Worm (Caenorhabditis elegans): ENCODE data around the gene sre-2.

sre-2 gene

DNA sequence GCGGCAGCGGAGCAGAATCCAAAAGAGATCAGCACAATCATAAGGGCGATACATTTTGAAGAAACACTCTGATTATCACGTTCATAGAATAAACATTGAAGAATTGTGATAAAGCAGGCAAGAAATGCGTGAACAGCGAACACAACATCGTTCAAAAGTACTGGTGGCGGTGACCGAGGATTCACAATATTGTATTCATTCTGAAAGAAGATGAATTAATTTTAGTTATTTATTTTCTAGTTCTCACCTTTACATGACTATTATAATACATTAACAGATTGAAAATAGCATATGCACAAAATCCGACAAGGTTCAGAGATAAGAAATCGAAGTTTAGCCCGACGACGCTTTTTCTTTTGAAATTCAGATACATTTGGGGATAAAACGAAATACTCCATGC is 34.0 kb upstream of the sre-2 start:
- TF ChIP-seq flt-1 (GFP tag; IDR thresholded peaks at IDR 0.05) = no peak
- TF ChIP-seq hmg-4 (GFP tag; optimal IDR thresholded peaks at IDR 0.05) = no peak
- TF ChIP-seq hnd-1 (tag; optimal IDR thresholded peaks at IDR 0.05) = no peak
- TF ChIP-seq ceh-36 (tag; optimal IDR thresholded peaks at IDR 0.05) = no peak
- TF ChIP-seq hmbx-1 (tag; optimal IDR thresholded peaks at IDR 0.05) = no peak
- no peak for TF ChIP-seq scrt-1 (GFP tag; IDR thresholded peaks at IDR 0.05)
- no peak for TF ChIP-seq sea-1 (GFP tag; conservative IDR thresholded peaks at IDR 0.05)
- no peak for TF ChIP-seq ceh-13 (GFP tag; optimal IDR thresholded peaks at IDR 0.05)
- no peak for TF ChIP-seq F13C5.2 (tag; optimal IDR thresholded peaks at IDR 0.05)
- no peak for TF ChIP-seq ets-7 (tag; optimal IDR thresholded peaks at IDR 0.05)
- TF ChIP-seq pes-1 (GFP tag; IDR thresholded peaks at IDR 0.05) = no peak
- TF ChIP-seq tbx-11 (GFP tag; IDR thresholded peaks at IDR 0.05) = no peak
- TF ChIP-seq tbx-37 (GFP tag; conservative IDR thresholded peaks at IDR 0.05) = no peak

DNA sequence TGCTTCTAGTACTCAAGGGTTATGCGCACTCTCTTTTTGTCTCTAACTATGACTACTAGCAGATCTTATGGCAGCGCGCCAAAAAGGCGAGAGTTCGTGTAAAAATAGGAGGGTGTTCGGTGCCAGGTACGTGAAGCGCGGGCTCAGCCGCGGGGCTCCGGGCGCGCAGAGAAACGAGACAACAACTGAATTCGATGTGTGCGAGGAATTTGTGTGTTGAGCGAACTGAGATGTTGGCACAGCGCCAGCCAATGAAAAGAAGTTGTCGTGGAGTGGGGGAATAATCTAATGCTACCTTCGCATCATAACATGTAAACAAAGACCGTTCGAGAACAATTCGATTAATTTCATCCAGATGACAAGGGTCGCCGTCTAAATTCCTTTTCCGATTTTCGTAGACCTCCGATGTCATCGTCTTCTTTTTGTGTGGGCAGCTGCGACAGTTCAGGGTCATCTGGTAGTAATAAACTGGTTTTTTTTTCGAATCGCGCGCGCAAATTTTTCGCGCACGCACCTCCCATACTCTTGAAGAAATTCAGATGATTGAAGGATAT is 29.5 kb upstream of the sre-2 start:
- peak; percentile 3; the same call in 1 of the 2 replicates for TF ChIP-seq pes-1 (GFP tag; IDR thresholded peaks at IDR 0.05)
- no peak for TF ChIP-seq ceh-36 (tag; optimal IDR thresholded peaks at IDR 0.05)

DNA sequence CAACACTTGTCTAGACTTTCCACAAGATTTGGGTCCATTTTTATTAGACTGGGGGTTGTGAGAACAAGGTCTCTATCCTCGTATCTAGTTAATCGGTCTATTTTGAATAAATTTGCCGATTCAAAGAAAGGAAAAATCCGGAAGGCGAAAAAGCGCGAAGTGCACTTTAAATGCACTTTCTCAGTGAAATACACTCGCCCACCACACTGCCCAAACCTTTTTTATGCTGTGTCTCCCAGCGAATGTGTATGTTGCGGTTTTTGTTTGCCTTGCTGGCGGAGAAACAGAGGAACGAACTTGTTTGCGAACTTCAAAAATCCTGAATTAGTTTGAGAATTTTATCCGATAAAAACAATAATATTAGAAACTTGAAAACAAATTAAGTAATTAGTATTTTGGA is 28.9 kb upstream of the sre-2 start:
- TF ChIP-seq ets-7 (tag; optimal IDR thresholded peaks at IDR 0.05) = no peak
- TF ChIP-seq aly-1 (tag; optimal IDR thresholded peaks at IDR 0.05) = no peak
- TF ChIP-seq scrt-1 (GFP tag; IDR thresholded peaks at IDR 0.05) = no peak
- no peak for TF ChIP-seq hmbx-1 (tag; optimal IDR thresholded peaks at IDR 0.05)
- TF ChIP-seq pes-1 (GFP tag; IDR thresholded peaks at IDR 0.05) = no peak
- no peak for TF ChIP-seq F13C5.2 (tag; optimal IDR thresholded peaks at IDR 0.05)
- TF ChIP-seq hmg-4 (GFP tag; optimal IDR thresholded peaks at IDR 0.05) = no peak
- no peak for TF ChIP-seq tbx-37 (GFP tag; conservative IDR thresholded peaks at IDR 0.05)

DNA sequence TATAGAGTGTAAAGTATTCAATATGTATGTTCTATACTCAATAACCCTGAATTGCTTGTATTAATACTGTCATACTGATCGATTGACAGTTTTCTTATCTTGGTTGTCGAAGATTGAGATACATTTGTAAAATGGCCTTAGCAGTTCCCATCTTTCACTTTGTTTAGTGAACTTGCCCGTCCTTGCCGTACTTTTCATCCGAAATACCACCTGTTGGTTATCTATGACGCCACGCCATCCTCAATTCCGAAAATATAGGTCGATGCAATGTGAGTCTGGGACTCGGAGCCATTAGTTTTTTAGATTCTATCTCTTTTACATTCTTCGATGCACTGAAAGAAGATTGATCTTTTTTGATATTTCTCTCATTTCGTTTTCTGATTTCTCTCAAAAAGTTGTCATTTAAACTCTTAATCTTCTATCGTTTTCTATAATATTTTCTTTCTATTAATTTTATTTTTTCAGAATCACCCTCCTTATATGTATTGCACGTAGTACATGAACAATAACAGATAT is 27.6 kb upstream of the sre-2 start, which contains the start of gene ulp-4:
ulp-4 (plus strand) TSS at position 466 of the 516 bp plus-strand sequence.
- TF ChIP-seq pes-1 (GFP tag; IDR thresholded peaks at IDR 0.05) (no peak), B0310.2 (tag; optimal IDR thresholded peaks at IDR 0.05) (no peak), ceh-13 (GFP tag; optimal IDR thresholded peaks at IDR 0.05) (no peak), hmbx-1 (tag; optimal IDR thresholded peaks at IDR 0.05) (no peak), ama-1 (optimal IDR thresholded peaks at IDR 0.05) (no peak), F13C5.2 (tag; optimal IDR thresholded peaks at IDR 0.05) (no peak), sea-1 (GFP tag; conservative IDR thresholded peaks at IDR 0.05) (no peak), ets-7 (tag; optimal IDR thresholded peaks at IDR 0.05) (no peak), hmg-4 (GFP tag; optimal IDR thresholded peaks at IDR 0.05) (no peak), tra-4 (tag; optimal IDR thresholded peaks at IDR 0.05) (no peak)

DNA sequence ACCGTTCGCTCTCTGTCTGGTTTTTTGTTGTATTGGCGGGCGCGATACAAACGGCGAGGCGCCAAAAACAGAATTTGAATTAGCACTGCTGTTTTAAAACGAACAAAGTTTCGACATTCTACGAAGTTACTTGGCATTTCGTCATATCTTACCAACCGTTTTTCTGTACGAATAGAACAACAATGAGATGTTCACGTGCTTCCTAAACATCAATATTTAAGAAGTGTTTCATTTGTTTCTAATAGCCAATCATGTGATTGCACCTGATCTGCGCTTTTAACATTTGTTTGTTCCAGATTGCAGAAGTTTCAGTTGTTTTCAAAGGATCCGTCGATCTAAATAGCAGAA is 27.1 kb upstream of the sre-2 start:
- TF ChIP-seq F13C5.2 (tag; optimal IDR thresholded peaks at IDR 0.05) = no peak
- no peak for TF ChIP-seq tbx-37 (GFP tag; conservative IDR thresholded peaks at IDR 0.05)
- no peak for TF ChIP-seq hmbx-1 (tag; optimal IDR thresholded peaks at IDR 0.05)
- TF ChIP-seq scrt-1 (GFP tag; IDR thresholded peaks at IDR 0.05) = no peak
- TF ChIP-seq sea-1 (GFP tag; conservative IDR thresholded peaks at IDR 0.05) = no peak
- peak; percentile 13 for TF ChIP-seq hmg-4 (GFP tag; optimal IDR thresholded peaks at IDR 0.05)
- no peak for TF ChIP-seq B0310.2 (tag; optimal IDR thresholded peaks at IDR 0.05)
- no peak for TF ChIP-seq tra-4 (tag; optimal IDR thresholded peaks at IDR 0.05)

DNA sequence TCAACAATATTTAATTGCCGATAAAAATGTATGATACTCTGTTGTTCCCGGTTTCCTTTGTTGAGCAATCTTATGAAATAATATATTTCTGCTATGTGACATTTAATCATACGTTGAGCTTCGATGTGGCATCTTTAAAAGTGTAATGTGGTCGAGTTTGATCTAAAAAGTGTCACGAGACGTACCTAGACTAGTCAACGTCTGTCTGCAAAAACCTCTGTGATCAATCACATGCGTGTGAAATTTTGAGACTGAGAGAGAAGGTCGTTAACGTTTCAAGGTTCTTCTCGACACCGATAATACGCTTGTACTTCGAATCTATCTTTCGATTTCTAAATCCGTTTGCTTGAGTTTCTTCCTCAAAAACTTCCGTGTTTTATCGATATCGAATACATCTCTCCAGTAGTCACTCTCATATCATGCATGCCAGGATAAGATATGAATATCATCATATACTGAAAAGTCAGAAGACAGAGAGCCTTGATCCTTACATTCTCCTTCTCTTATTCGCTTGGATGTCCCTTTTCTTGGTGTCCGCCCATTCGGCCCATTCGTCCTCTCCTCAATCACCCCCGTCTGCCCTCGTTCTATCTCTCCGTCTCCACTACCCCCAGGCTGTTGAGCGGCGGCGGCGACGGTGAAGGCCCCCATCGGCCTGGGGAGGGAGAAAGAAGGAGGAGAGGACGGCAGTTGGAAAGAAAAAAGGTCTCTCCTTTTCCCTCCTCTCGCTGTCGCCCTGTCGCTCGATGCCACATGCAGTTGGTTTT is 26.5 kb upstream of the sre-2 start:
- TF ChIP-seq tbx-37 (GFP tag; conservative IDR thresholded peaks at IDR 0.05) (peak; percentile 50; the same call in 1 of the 2 replicates), B0310.2 (tag; optimal IDR thresholded peaks at IDR 0.05) (no peak), ceh-36 (tag; optimal IDR thresholded peaks at IDR 0.05) (no peak), ets-7 (tag; optimal IDR thresholded peaks at IDR 0.05) (peak; percentile 35), hnd-1 (tag; optimal IDR thresholded peaks at IDR 0.05) (no peak), aly-1 (tag; optimal IDR thresholded peaks at IDR 0.05) (peak; percentile 76), tra-4 (tag; optimal IDR thresholded peaks at IDR 0.05) (no peak), scrt-1 (GFP tag; IDR thresholded peaks at IDR 0.05) (peak; percentile 64; the same call in 1 of the 2 replicates), hmg-4 (GFP tag; optimal IDR thresholded peaks at IDR 0.05) (peak; percentile 91), hmbx-1 (tag; optimal IDR thresholded peaks at IDR 0.05) (no peak), ama-1 (optimal IDR thresholded peaks at IDR 0.05) (no peak), tbx-11 (GFP tag; IDR thresholded peaks at IDR 0.05) (no peak), flt-1 (GFP tag; IDR thresholded peaks at IDR 0.05) (0 out of 2 replicates have a peak, but pooled peaks have one; percentile 43), F13C5.2 (tag; optimal IDR thresholded peaks at IDR 0.05) (peak; percentile 64), sea-1 (GFP tag; conservative IDR thresholded peaks at IDR 0.05) (0 out of 2 replicates have a peak, but pooled peaks have one; percentile 32), ceh-13 (GFP tag; optimal IDR thresholded peaks at IDR 0.05) (no peak), pes-1 (GFP tag; IDR thresholded peaks at IDR 0.05) (peak; percentile 38; the same call in 1 of the 2 replicates)

DNA sequence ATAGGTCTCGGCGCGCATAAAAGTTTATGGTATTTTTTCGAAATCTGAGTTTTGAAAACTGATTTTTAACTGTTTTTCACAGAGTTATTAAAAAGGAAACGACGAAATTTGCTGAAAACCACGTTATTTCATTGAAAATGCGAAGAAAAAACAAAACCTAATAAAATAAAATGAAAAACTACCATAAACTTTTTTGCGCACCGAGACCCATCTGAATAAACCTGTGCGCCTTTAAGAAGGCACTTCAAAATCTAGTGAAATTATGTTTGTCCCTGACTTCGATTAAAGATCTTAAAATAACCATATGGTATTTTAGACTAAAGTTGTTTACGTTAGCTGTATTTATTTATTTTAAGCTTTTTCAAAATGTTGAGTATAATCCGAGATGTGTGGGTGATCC is 25.9 kb upstream of the sre-2 start:
- TF ChIP-seq scrt-1 (GFP tag; IDR thresholded peaks at IDR 0.05) = no peak
- no peak for TF ChIP-seq pes-1 (GFP tag; IDR thresholded peaks at IDR 0.05)
- TF ChIP-seq tbx-11 (GFP tag; IDR thresholded peaks at IDR 0.05) = no peak
- no peak for TF ChIP-seq tra-4 (tag; optimal IDR thresholded peaks at IDR 0.05)
- no peak for TF ChIP-seq ceh-36 (tag; optimal IDR thresholded peaks at IDR 0.05)
- no peak for TF ChIP-seq F13C5.2 (tag; optimal IDR thresholded peaks at IDR 0.05)
- no peak for TF ChIP-seq B0310.2 (tag; optimal IDR thresholded peaks at IDR 0.05)
- no peak for TF ChIP-seq hmg-4 (GFP tag; optimal IDR thresholded peaks at IDR 0.05)
- no peak for TF ChIP-seq ceh-13 (GFP tag; optimal IDR thresholded peaks at IDR 0.05)
- TF ChIP-seq tbx-37 (GFP tag; conservative IDR thresholded peaks at IDR 0.05) = no peak
- TF ChIP-seq flt-1 (GFP tag; IDR thresholded peaks at IDR 0.05) = no peak
- no peak for TF ChIP-seq ets-7 (tag; optimal IDR thresholded peaks at IDR 0.05)
- no peak for TF ChIP-seq ama-1 (optimal IDR thresholded peaks at IDR 0.05)
- TF ChIP-seq aly-1 (tag; optimal IDR thresholded peaks at IDR 0.05) = no peak
- TF ChIP-seq sea-1 (GFP tag; conservative IDR thresholded peaks at IDR 0.05) = no peak
- no peak for TF ChIP-seq hnd-1 (tag; optimal IDR thresholded peaks at IDR 0.05)
- no peak for TF ChIP-seq hmbx-1 (tag; optimal IDR thresholded peaks at IDR 0.05)
